Worm (Caenorhabditis elegans): ENCODE measurements around the gene T04F3.4.

Gene T04F3.4

DNA sequence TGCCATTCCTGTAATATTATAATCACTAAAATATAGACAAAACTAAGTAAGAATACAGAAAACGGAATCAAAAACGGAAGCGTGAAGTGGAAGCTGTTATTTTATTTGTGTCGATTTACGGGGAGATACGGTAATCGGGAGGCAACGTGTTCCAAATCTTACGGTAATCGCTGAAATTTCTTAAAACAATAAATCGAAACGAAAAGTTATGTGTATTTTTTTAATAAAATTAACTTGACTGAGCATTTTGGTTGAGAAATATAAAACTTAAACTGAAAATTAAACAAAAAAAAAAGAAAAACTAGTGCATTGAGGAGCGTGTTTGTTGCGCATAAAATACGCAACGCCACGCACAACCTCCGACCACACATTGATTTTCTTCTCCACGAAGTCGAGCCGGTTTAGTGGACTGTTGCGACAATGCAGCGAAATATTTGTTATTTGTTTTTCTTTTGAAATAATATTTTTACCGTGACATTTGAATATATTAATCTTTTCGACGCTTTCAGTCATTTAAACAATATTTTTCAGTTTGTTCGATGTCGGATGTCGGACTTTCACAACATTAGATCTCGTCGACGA lies 1.6 kb upstream of the T04F3.4 start, which contains the start of the genes F55A11.1 and syx-5 (continued):
- TF ChIP-seq xbp-1 (tag; optimal IDR thresholded peaks at IDR 0.05): peak; percentile 100
- TF ChIP-seq nhr-77 (tag; optimal IDR thresholded peaks at IDR 0.05): peak; percentile 74
- TF ChIP-seq ceh-8 (GFP tag; optimal IDR thresholded peaks at IDR 0.05): peak; percentile 92
- TF ChIP-seq nhr-84 (tag; optimal IDR thresholded peaks at IDR 0.05): no peak
- peak; percentile 88 for TF ChIP-seq pax-3 (tag; optimal IDR thresholded peaks at IDR 0.05)
- peak; percentile 81 for TF ChIP-seq efl-3 (GFP tag; optimal IDR thresholded peaks at IDR 0.05)
- TF ChIP-seq sptf-1 (tag; optimal IDR thresholded peaks at IDR 0.05): no peak
- TF ChIP-seq nhr-12 (tag; optimal IDR thresholded peaks at IDR 0.05): peak; percentile 14
- TF ChIP-seq ceh-63 (GFP tag; optimal IDR thresholded peaks at IDR 0.05): no peak
- TF ChIP-seq nhr-237 (tag; optimal IDR thresholded peaks at IDR 0.05): peak; percentile 50
- peak; percentile 34 to 64 (median 57) for TF ChIP-seq ceh-82 (tag; optimal IDR thresholded peaks at IDR 0.05)
- peak; percentile 90 for TF ChIP-seq egl-13 (tag; optimal IDR thresholded peaks at IDR 0.05)
- peak; percentile 50 for TF ChIP-seq hpl-2 (GFP tag; optimal IDR thresholded peaks at IDR 0.05)
- peak; percentile 58 for TF ChIP-seq rnt-1 (tag; optimal IDR thresholded peaks at IDR 0.05)
- no peak for TF ChIP-seq mef-2 (tag; optimal IDR thresholded peaks at IDR 0.05)
- peak; percentile 96 for TF ChIP-seq nhr-20 (tag; optimal IDR thresholded peaks at IDR 0.05)
- TF ChIP-seq nhr-47 (tag; optimal IDR thresholded peaks at IDR 0.05): peak; percentile 98
- TF ChIP-seq isw-1 (GFP tag; IDR thresholded peaks at IDR 0.05): peak; percentile 94
- TF ChIP-seq tbx-2 (tag; optimal IDR thresholded peaks at IDR 0.05): peak; percentile 96
- peak; percentile 78 for TF ChIP-seq C04F5.9 (tag; optimal IDR thresholded peaks at IDR 0.05)
- TF ChIP-seq lin-14 (GFP tag; optimal IDR thresholded peaks at IDR 0.05): peak; percentile 99
- TF ChIP-seq nhr-11 (tag; optimal IDR thresholded peaks at IDR 0.05): peak; percentile 83
- peak; percentile 65 for TF ChIP-seq ceh-90 (tag; optimal IDR thresholded peaks at IDR 0.05)
- TF ChIP-seq sup-37 (GFP tag; optimal IDR thresholded peaks at IDR 0.05): peak; percentile 94
- TF ChIP-seq lin-15B (tag; optimal IDR thresholded peaks at IDR 0.05): peak; percentile 52
- peak; percentile 75 for TF ChIP-seq lin-13 (GFP tag; optimal IDR thresholded peaks at IDR 0.05)
- TF ChIP-seq nhr-85 (tag): peak; percentile 98
- peak; percentile 37 for TF ChIP-seq blmp-1 (tag; optimal IDR thresholded peaks at IDR 0.05)
- peak; percentile 91 for TF ChIP-seq fkh-8 (tag; optimal IDR thresholded peaks at IDR 0.05)
- peak; percentile 98 for TF ChIP-seq dsc-1 (tag; optimal IDR thresholded peaks at IDR 0.05)
- peak; percentile 15 to 83 for TF ChIP-seq ztf-11 (tag; optimal IDR thresholded peaks at IDR 0.05)
- peak; percentile 52 for TF ChIP-seq fkh-10 (GFP tag; optimal IDR thresholded peaks at IDR 0.05)
- peak; percentile 98 for TF ChIP-seq irx-1 (tag; optimal IDR thresholded peaks at IDR 0.05)
- peak; percentile 89 for TF ChIP-seq ztf-4 (tag; optimal IDR thresholded peaks at IDR 0.05)
- peak; percentile 76 to 86 for TF ChIP-seq efl-1 (optimal IDR thresholded peaks at IDR 0.05)
- peak; percentile 79 to 97 for TF ChIP-seq efl-1 (GFP tag; optimal IDR thresholded peaks at IDR 0.05 in 1 of 2)
- TF ChIP-seq dpl-1 (GFP tag; optimal IDR thresholded peaks at IDR 0.05): peak; percentile 70 to 80 (median 78)
- no peak for TF ChIP-seq pag-3 (tag; optimal IDR thresholded peaks at IDR 0.05; ENCODE audit: borderline replicate concordance, insufficient read depth)
- peak; percentile 42; the same call in 1 of the 2 replicates for TF ChIP-seq unc-98 (GFP tag; IDR thresholded peaks at IDR 0.05)
- TF ChIP-seq aly-2 (tag; optimal IDR thresholded peaks at IDR 0.05): peak; percentile 86
- peak; percentile 28 for TF ChIP-seq unc-30 (tag; optimal IDR thresholded peaks at IDR 0.05)
- no peak for TF ChIP-seq hlh-17 (GFP tag; optimal IDR thresholded peaks at IDR 0.05; ENCODE audit: borderline replicate concordance)
- TF ChIP-seq mep-1 (tag; optimal IDR thresholded peaks at IDR 0.05): peak; percentile 93
- peak; percentile 100 for TF ChIP-seq lsy-2 (tag; optimal IDR thresholded peaks at IDR 0.05)
- no peak for TF ChIP-seq aha-1 (tag; optimal IDR thresholded peaks at IDR 0.05)
- peak; percentile 97 for TF ChIP-seq lin-39 (tag; optimal IDR thresholded peaks at IDR 0.05)
- no peak for TF ChIP-seq egl-27 (tag; optimal IDR thresholded peaks at IDR 0.05)
- TF ChIP-seq unc-62 (GFP tag; optimal IDR thresholded peaks at IDR 0.05): no peak
- peak; percentile 81 for TF ChIP-seq snpc-4 (tag; optimal IDR thresholded peaks at IDR 0.05)
- peak in 1 of 2 experiments; percentile 72 for TF ChIP-seq mdl-1 (tag; optimal IDR thresholded peaks at IDR 0.05)
- peak; percentile 68 for TF ChIP-seq fos-1 (tag; optimal IDR thresholded peaks at IDR 0.05)
- peak; percentile 58 for TF ChIP-seq nhr-28 (tag; optimal IDR thresholded peaks at IDR 0.05)
